Fruit fly (Drosophila melanogaster) whole organism, embryonic: ENCODE results near the gene dome.

Experiments used
- B-H2 ChIP-seq: fragments of 200-800 bp; sonication (Bioruptor generic); optimal IDR thresholded peaks from 2 replicates; lab custom pipeline; 2018; ENCODE audit warnings: missing biosample characterization, mild to moderate bottlenecking, missing genetic modification characterization
- CG10267 ChIP-seq: fragments of 200-800 bp; sonication (Bioruptor generic); optimal IDR thresholded peaks from 2 replicates; lab custom pipeline; 2018; ENCODE audit warnings: missing biosample characterization, mild to moderate bottlenecking, missing genetic modification characterization, moderate library complexity
- CG11695 ChIP-seq: fragments of 200-800 bp; sonication (Bioruptor generic); IDR thresholded peaks from 3 replicates; pipeline ENCODE4 v1.3.6; 2022; ENCODE audit warnings: missing biosample characterization, missing genetic modification characterization
- CG12155 ChIP-seq: fragments of 200-800 bp; sonication (Bioruptor generic); optimal IDR thresholded peaks from 3 replicates; lab custom pipeline; 2016; ENCODE audit warnings: missing biosample characterization, missing genetic modification characterization
- CG12391 ChIP-seq: fragments of 200-800 bp; sonication (Bioruptor generic); optimal IDR thresholded peaks from 3 replicates; lab custom pipeline; 2018; ENCODE audit warnings: missing biosample characterization, mild to moderate bottlenecking, missing genetic modification characterization, moderate library complexity
- CG12659 ChIP-seq: fragments of 200-800 bp; sonication (Bioruptor generic); optimal IDR thresholded peaks from 3 replicates; lab custom pipeline; 2017; ENCODE audit warnings: mild to moderate bottlenecking, missing biosample characterization, missing genetic modification reagents, missing genetic modification characterization
- CG12769 ChIP-seq: fragments of 200-800 bp; sonication (Bioruptor generic); optimal IDR thresholded peaks from 2 replicates; lab custom pipeline; 2019; ENCODE audit warnings: missing biosample characterization, mild to moderate bottlenecking, missing genetic modification characterization, moderate library complexity
- CG13624 ChIP-seq: fragments of 200-800 bp; sonication (Bioruptor generic); optimal IDR thresholded peaks from 2 replicates; lab custom pipeline; 2016; ENCODE audit warnings: missing biosample characterization, missing genetic modification characterization
- CG15073 ChIP-seq: fragments of 200-800 bp; sonication (Bioruptor generic); optimal IDR thresholded peaks from 2 replicates; lab custom pipeline; 2016; ENCODE audit warnings: missing biosample characterization, missing genetic modification characterization
- CG1647 ChIP-seq: fragments of 200-800 bp; sonication (Bioruptor generic); optimal IDR thresholded peaks from 3 replicates; lab custom pipeline; 2016; ENCODE audit warnings: missing biosample characterization, missing genetic modification characterization
- CG16779 ChIP-seq: fragments of 200-800 bp; sonication (Bioruptor generic); IDR thresholded peaks from 2 replicates; pipeline ENCODE4 v1.3.6; 2022; ENCODE audit warnings: missing biosample characterization, missing genetic modification characterization
- CG17361 ChIP-seq: fragments of 200-800 bp; sonication (Bioruptor generic); IDR thresholded peaks from 3 replicates; pipeline ENCODE4 v1.3.6; 2022; ENCODE audit warnings: missing biosample characterization, missing genetic modification characterization
- CG18764 ChIP-seq: fragments of 200-800 bp; sonication (Bioruptor generic); optimal IDR thresholded peaks from 3 replicates; lab custom pipeline; 2016; ENCODE audit warnings: missing biosample characterization, missing genetic modification characterization
- CG4282 ChIP-seq: fragments of 200-800 bp; sonication (Bioruptor generic); optimal IDR thresholded peaks from 2 replicates; lab custom pipeline; 2016; ENCODE audit warnings: missing biosample characterization, missing genetic modification characterization
- CG4328 ChIP-seq: fragments of 200-800 bp; sonication (Bioruptor generic); optimal IDR thresholded peaks from 3 replicates; lab custom pipeline; 2017; ENCODE audit warnings: missing biosample characterization, missing genetic modification reagents, missing genetic modification characterization
- CG4820 ChIP-seq: fragments of 200-800 bp; sonication (Bioruptor generic); optimal IDR thresholded peaks from 3 replicates; lab custom pipeline; 2016; ENCODE audit warnings: missing biosample characterization, missing genetic modification characterization
- CG8281 ChIP-seq: fragments of 200-800 bp; sonication (Bioruptor generic); optimal IDR thresholded peaks from 2 replicates; lab custom pipeline; 2018; ENCODE audit warnings: missing biosample characterization, mild to moderate bottlenecking, missing genetic modification characterization, moderate library complexity
- CG8924 ChIP-seq: fragments of 200-800 bp; optimal IDR thresholded peaks from 3 replicates; lab custom pipeline; 2019; ENCODE audit warnings: missing biosample characterization, mild to moderate bottlenecking, missing genetic modification characterization, moderate library complexity
- CTCF ChIP-seq: fragments of 200-800 bp; sonication (Bioruptor generic); optimal IDR thresholded peaks from 2 replicates; lab custom pipeline; 2017; ENCODE audit warnings: missing biosample characterization, mild to moderate bottlenecking, missing genetic modification characterization, moderate library complexity
- CoRest ChIP-seq: fragments of 200-800 bp; sonication (Bioruptor generic); optimal IDR thresholded peaks from 3 replicates; lab custom pipeline; 2018; ENCODE audit warnings: missing biosample characterization, mild to moderate bottlenecking, missing genetic modification characterization, moderate library complexity
- CrebB ChIP-seq: fragments of 200-800 bp; sonication (Bioruptor generic); optimal IDR thresholded peaks from 3 replicates; lab custom pipeline; 2018; ENCODE audit warnings: missing biosample characterization, mild to moderate bottlenecking, missing genetic modification characterization
- D ChIP-seq, 2 experiments: fragments of 200-800 bp in 1 of 2; fragments of >200 bp in 1 of 2; sonication (Bioruptor generic) in 1 of 2; optimal IDR thresholded peaks; 2 replicates in 1 of 2; 3 replicates in 1 of 2; lab custom pipeline; 2017; ENCODE audit warnings: mild to moderate bottlenecking in 1 of 2, missing biosample characterization in 1 of 2, missing genetic modification characterization in 1 of 2, missing genetic modification reagents in 1 of 2
- Dll ChIP-seq: fragments of 200-800 bp; sonication (Bioruptor generic); IDR thresholded peaks from 4 replicates; pipeline ENCODE4 v1.3.6; 2022; ENCODE audit warnings: missing biosample characterization, missing genetic modification characterization; ENCODE audit not compliant: partially characterized antibody
- HLH3B ChIP-seq: fragments of 200-800 bp; sonication (Bioruptor generic); IDR thresholded peaks from 2 replicates; pipeline ENCODE4 v1.3.6; 2022; ENCODE audit warnings: missing biosample characterization, missing genetic modification characterization
- Hey ChIP-seq: fragments of 200-800 bp; sonication (Bioruptor generic); optimal IDR thresholded peaks from 3 replicates; lab custom pipeline; 2018; ENCODE audit warnings: missing biosample characterization, mild to moderate bottlenecking, missing genetic modification characterization
- Lhr ChIP-seq: fragments of 200-800 bp; sonication (Bioruptor generic); optimal IDR thresholded peaks from 3 replicates; lab custom pipeline; 2017; ENCODE audit warnings: mild to moderate bottlenecking, missing biosample characterization, missing genetic modification reagents, missing genetic modification characterization
- MBD-R2 ChIP-seq: fragments of 200-800 bp; sonication (Bioruptor generic); IDR thresholded peaks from 2 replicates; pipeline ENCODE4 v1.3.6; 2022; ENCODE audit warnings: missing biosample characterization, missing genetic modification characterization
- MESR4 ChIP-seq: fragments of 200-800 bp; sonication (Bioruptor generic); optimal IDR thresholded peaks from 2 replicates; lab custom pipeline; 2018; ENCODE audit warnings: missing biosample characterization, mild to moderate bottlenecking, missing genetic modification characterization, moderate library complexity
- Med ChIP-seq: fragments of 200-800 bp; sonication (Bioruptor generic); peaks from one replicate; lab custom pipeline; 2016; ENCODE audit warnings: missing biosample characterization, missing genetic modification characterization, mild to moderate bottlenecking, inconsistent platforms, moderate library complexity
- Meics ChIP-seq: fragments of 200-800 bp; sonication (Bioruptor generic); optimal IDR thresholded peaks from 2 replicates; lab custom pipeline; 2017; ENCODE audit warnings: missing biosample characterization, mild to moderate bottlenecking, missing genetic modification characterization
- NC2β ChIP-seq: fragments of 200-800 bp; sonication (Bioruptor generic); optimal IDR thresholded peaks from 2 replicates; lab custom pipeline; 2016; ENCODE audit warnings: missing biosample characterization, missing genetic modification characterization
- Nf-YB ChIP-seq: fragments of 200-800 bp; sonication (Bioruptor generic); optimal IDR thresholded peaks from 3 replicates; lab custom pipeline; 2019; ENCODE audit warnings: missing biosample characterization, mild to moderate bottlenecking, missing genetic modification characterization, moderate library complexity
- Rx ChIP-seq: fragments of 200-800 bp; sonication (Bioruptor generic); IDR thresholded peaks from 2 replicates; pipeline ENCODE4 v1.3.6; 2022; ENCODE audit warnings: missing biosample characterization, missing genetic modification characterization
- Vsx1 ChIP-seq: fragments of 200-800 bp; sonication (Bioruptor generic); optimal IDR thresholded peaks from 2 replicates; lab custom pipeline; 2017; ENCODE audit warnings: missing biosample characterization, mild to moderate bottlenecking, missing genetic modification characterization, missing genetic modification reagents
- btn ChIP-seq: fragments of 200-800 bp; sonication (Bioruptor generic); optimal IDR thresholded peaks from 2 replicates; lab custom pipeline; 2016; ENCODE audit warnings: missing biosample characterization, missing genetic modification characterization
- chinmo ChIP-seq: fragments of 200-800 bp; sonication (Bioruptor generic); IDR thresholded peaks from 4 replicates; pipeline ENCODE4 v1.3.6; 2022; ENCODE audit warnings: missing biosample characterization, missing genetic modification characterization; ENCODE audit not compliant: partially characterized antibody
- disco-r ChIP-seq: fragments of 200-800 bp; sonication (Bioruptor generic); optimal IDR thresholded peaks from 2 replicates; lab custom pipeline; 2016; ENCODE audit warnings: missing biosample characterization, missing genetic modification characterization
- fd64A ChIP-seq: fragments of 200-800 bp; sonication (Bioruptor generic); optimal IDR thresholded peaks from 3 replicates; lab custom pipeline; 2018; ENCODE audit warnings: missing biosample characterization, mild to moderate bottlenecking, missing genetic modification characterization
- gcm ChIP-seq: fragments of 200-800 bp; sonication (Bioruptor generic); optimal IDR thresholded peaks from 2 replicates; lab custom pipeline; 2019; ENCODE audit warnings: missing biosample characterization, mild to moderate bottlenecking, missing genetic modification characterization, moderate library complexity
- gro ChIP-seq: fragments of 200-800 bp; sonication (Bioruptor generic); optimal IDR thresholded peaks from 2 replicates; lab custom pipeline; 2016; ENCODE audit warnings: missing biosample characterization, missing genetic modification characterization
- hb ChIP-seq: fragments of 200-800 bp; sonication (Bioruptor generic); IDR thresholded peaks from 3 replicates; pipeline ENCODE4 v1.3.6; 2022; ENCODE audit warnings: missing biosample characterization, missing genetic modification characterization; ENCODE audit not compliant: partially characterized antibody
- kah ChIP-seq: fragments of 200-800 bp; sonication (Bioruptor generic); optimal IDR thresholded peaks from 2 replicates; lab custom pipeline; 2018; ENCODE audit warnings: missing biosample characterization, mild to moderate bottlenecking, missing genetic modification characterization
- mld ChIP-seq: fragments of 200-800 bp; sonication (Bioruptor generic); IDR thresholded peaks from 3 replicates; pipeline ENCODE4 v1.3.6; 2022; ENCODE audit warnings: missing biosample characterization, missing genetic modification characterization; ENCODE audit not compliant: partially characterized antibody
- pho ChIP-seq: fragments of 200-800 bp; sonication (Bioruptor generic); optimal IDR thresholded peaks from 2 replicates; lab custom pipeline; 2016; ENCODE audit warnings: missing biosample characterization, missing genetic modification characterization
- pzg ChIP-seq: fragments of 200-800 bp; sonication (Bioruptor generic); optimal IDR thresholded peaks from 3 replicates; lab custom pipeline; 2018; ENCODE audit warnings: missing biosample characterization, mild to moderate bottlenecking, missing genetic modification characterization, moderate library complexity
- unc-4 ChIP-seq: fragments of 200-800 bp; sonication (Bioruptor generic); IDR thresholded peaks from 2 replicates; pipeline ENCODE4 v1.3.6; 2022; ENCODE audit warnings: missing biosample characterization, missing genetic modification characterization; ENCODE audit not compliant: partially characterized antibody
- vnd ChIP-seq: fragments of 200-800 bp; sonication (Bioruptor generic); IDR thresholded peaks from 3 replicates; pipeline ENCODE4 v1.3.6; 2022; ENCODE audit warnings: missing biosample characterization, missing genetic modification characterization; ENCODE audit not compliant: partially characterized antibody
- zfh2 ChIP-seq: fragments of 200-800 bp; sonication (Bioruptor generic); optimal IDR thresholded peaks from 2 replicates; lab custom pipeline; 2016; ENCODE audit warnings: missing biosample characterization, missing genetic modification characterization

The dome gene

DNA sequence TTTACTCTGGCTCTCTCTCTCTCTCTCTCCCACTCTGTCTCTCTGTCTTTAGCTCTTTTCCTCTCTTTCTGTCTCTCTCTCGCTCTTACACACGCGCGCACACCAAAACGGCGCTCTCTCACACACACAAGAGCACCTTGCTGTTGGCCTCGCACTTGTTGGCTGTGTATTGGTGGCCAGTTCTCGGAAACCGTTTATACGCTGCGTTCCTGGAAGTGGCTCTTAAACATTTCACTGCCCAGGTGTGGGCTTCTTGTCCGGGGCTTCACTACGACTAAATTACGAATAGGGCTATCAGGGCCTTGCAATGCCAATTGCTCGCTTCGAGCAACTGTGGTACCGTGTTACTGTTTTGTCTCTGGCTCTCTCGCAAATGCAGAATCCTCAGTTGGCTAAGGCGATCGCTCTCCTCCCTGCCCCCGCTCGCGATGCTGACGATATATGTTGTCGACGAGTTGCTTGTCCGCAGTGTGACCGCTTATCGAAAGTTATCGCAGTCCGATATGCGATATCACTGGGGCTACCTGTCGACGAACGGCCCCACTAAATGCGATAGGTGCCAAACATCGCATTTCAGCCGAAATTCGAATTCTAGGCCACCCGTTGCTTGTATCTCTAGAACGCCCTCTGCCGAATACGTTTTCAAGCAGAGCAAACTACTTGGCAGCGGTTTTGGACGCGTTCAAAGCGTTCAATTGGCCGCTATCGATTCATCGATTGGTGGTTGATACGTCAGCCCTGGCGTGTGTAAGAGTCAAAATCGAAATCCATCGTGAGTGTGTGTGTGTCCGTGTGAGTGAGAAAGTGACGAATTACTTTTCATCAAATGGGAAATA lies at the start of gene dome, which contains the start of gene Ubqn (continued):
- TF ChIP-seq chinmo (GFP tag; lab: Robert Waterston, UW) (peak; percentile 85), CG1647 (no peak), HLH3B (GFP tag; lab: Robert Waterston, UW) (no peak), CG12659 (GFP tag; lab: Kevin White, UChicago) (peak; percentile 79), MBD-R2 (GFP tag; lab: Robert Waterston, UW) (peak; percentile 24; the same call in 1 of the 2 replicates), Hey (tag; lab: Kevin White, UChicago) (no peak), pzg (peak; percentile 94), CG18764 (GFP tag; lab: Kevin White, UChicago) (no peak), Rx (no peak), Lhr (GFP tag; lab: Kevin White, UChicago) (peak; percentile 39), mld (GFP tag; lab: Robert Waterston, UW) (peak; percentile 68; the same call in 2 of the 3 replicates), gcm (GFP tag; lab: Kevin White, UChicago) (no peak), gro (GFP tag; lab: Kevin White, UChicago) (no peak), vnd (peak; percentile 96), CG11695 (no peak), B-H2 (GFP tag; lab: Kevin White, UChicago) (no peak), zfh2 (GFP tag; lab: Kevin White, UChicago) (peak; percentile 27), CG8281 (no peak), CG4282 (GFP tag; lab: Kevin White, UChicago) (no peak), btn (GFP tag; lab: Kevin White, UChicago) (no peak), CG12769 (tag; lab: Kevin White, UChicago) (peak; percentile 37), unc-4 (GFP tag; lab: Robert Waterston, UW) (peak; percentile 90), MESR4 (GFP tag; lab: Kevin White, UChicago) (peak; percentile 74), Meics (GFP tag; lab: Kevin White, UChicago) (peak; percentile 36), CG13624 (peak; percentile 56), CG12155 (GFP tag; lab: Kevin White, UChicago) (peak; percentile 78), CG16779 (GFP tag; lab: Robert Waterston, UW) (no peak), CG4820 (GFP tag; lab: Kevin White, UChicago) (peak; percentile 34), kah (peak; percentile 33), Vsx1 (no peak), D (optimal IDR thresholded peaks at IDR 0.05; lab: Kevin White, UChicago) (peak; percentile 45), D (GFP tag; optimal IDR thresholded peaks at IDR 0.05; lab: Kevin White, UChicago) (no peak), disco-r (GFP tag; lab: Kevin White, UChicago) (no peak), CG12391 (tag; lab: Kevin White, UChicago) (peak; percentile 6), fd64A (GFP tag; lab: Kevin White, UChicago) (no peak), CG17361 (GFP tag; lab: Robert Waterston, UW) (peak; percentile 67; the same call in 2 of the 3 replicates), Dll (GFP tag; lab: Robert Waterston, UW) (peak; percentile 93), CoRest (tag; lab: Kevin White, UChicago) (peak; percentile 1), CG10267 (tag; lab: Kevin White, UChicago) (peak; percentile 58), Nf-YB (GFP tag; lab: Kevin White, UChicago) (peak; percentile 4), CG15073 (GFP tag; lab: Kevin White, UChicago) (no peak), Med (GFP tag; lab: Kevin White, UChicago) (peak; percentile 77), pho (GFP tag; lab: Kevin White, UChicago) (peak; percentile 13), CTCF (GFP tag; lab: Kevin White, UChicago) (peak; percentile 76), CG8924 (tag; lab: Kevin White, UChicago) (peak; percentile 36), NC2β (GFP tag; lab: Kevin White, UChicago) (peak; percentile 33), CrebB (no peak), hb (GFP tag; lab: Robert Waterston, UW) (peak; percentile 93), CG4328 (GFP tag; lab: Kevin White, UChicago) (no peak)
